Worm (Caenorhabditis elegans): Measurements from ENCODE around the gene C08G5.6.

ce11 chrII:762942-763341 lies 7.4 kb upstream of the C08G5.6 start:
- no peak for TF ChIP-seq him-1 (tag; optimal IDR thresholded peaks at IDR 0.05)
- no peak for TF ChIP-seq dao-5 (tag; optimal IDR thresholded peaks at IDR 0.05)

Data from whole organism, L4/young adult.